Worm (Caenorhabditis elegans): ENCODE measurements around the gene swsn-7.

ce11 chrII:8047264-8047663 lies 19.7 kb upstream of the swsn-7 start, which contains the start of gene apn-1:
- TF ChIP-seq med-1 (GFP tag; optimal IDR thresholded peaks at IDR 0.05; ENCODE audit: insufficient read depth) (no peak), T22C8.4 (GFP tag; IDR thresholded peaks at IDR 0.05) (no peak), cog-1 (tag; optimal IDR thresholded peaks at IDR 0.05) (no peak), ztf-29 (GFP tag; IDR thresholded peaks at IDR 0.05) (no peak), klf-2 (GFP tag; conservative IDR thresholded peaks at IDR 0.05) (no peak)
